Fruit fly (Drosophila melanogaster): ENCODE data around the gene CG46467.
A peak's percentile ranks its signal among the peaks of the same experiment; 100 is the strongest.

- TF ChIP-seq usp (GFP tag; optimal IDR thresholded peaks at IDR 0.05) = no peak
- TF ChIP-seq pan (optimal IDR thresholded peaks at IDR 0.05) = no peak
- TF ChIP-seq EcR (GFP tag; optimal IDR thresholded peaks at IDR 0.05) = peak in 1 of 2 experiments; percentile 63
These were observed 85.4 kb downstream of the CG46467 start for dm6 chr3R:9959911-9960310.
